Fruit fly (Drosophila melanogaster) Kc167 (cell line): Measurements from ENCODE around the gene shakB.

Experiments
- h ChIP-seq: fragments of >200 bp; optimal IDR thresholded peaks from 3 replicates; lab custom pipeline; 2018; ENCODE audit warnings: missing external identifiers
- psq ChIP-seq: fragments of >200 bp; optimal IDR thresholded peaks from 2 replicates; lab custom pipeline; 2017; ENCODE audit warnings: missing external identifiers

dm6 chrX:20797488-20797887 lies 129.4 kb downstream of the shakB start:
- TF ChIP-seq psq (lab: Kevin White, UChicago) (no peak), h (lab: Kevin White, UChicago) (no peak)
